Fruit fly (Drosophila melanogaster) Kc167 (cell line): ENCODE results near the gene CG13994.

ENCODE experiments used
- h ChIP-seq: fragments of >200 bp; optimal IDR thresholded peaks from 3 replicates; lab custom pipeline; 2018; ENCODE audit warnings: missing external identifiers
- ttk ChIP-seq: sonication (Bioruptor generic); optimal IDR thresholded peaks from 2 replicates; lab custom pipeline; 2017; ENCODE audit warnings: missing external identifiers

dm6 chr2L:6051212-6051621 is 11.6 kb upstream of the CG13994 start:
- TF ChIP-seq h (lab: Kevin White, UChicago) (no peak), ttk (lab: Kevin White, UChicago) (no peak)
